Worm (Caenorhabditis elegans) whole organism, early embryonic: ENCODE results near the gene set-13.

ENCODE experiments used
- B0310.2 ChIP-seq: sonication (generic microtip); optimal IDR thresholded peaks from 2 replicates; lab custom pipeline; 2016; ENCODE audit warnings: mild to moderate bottlenecking, missing genetic modification characterization, missing compliant biosample characterization
- aly-1 ChIP-seq: sonication (generic microtip); optimal IDR thresholded peaks from 2 replicates; lab custom pipeline; 2016; ENCODE audit warnings: missing genetic modification characterization, missing compliant biosample characterization
- ama-1 ChIP-seq: fragments of 150-350 bp; optimal IDR thresholded peaks from 2 replicates; lab custom pipeline; 2014
- ceh-36 ChIP-seq: sonication (generic microtip); optimal IDR thresholded peaks from 2 replicates; lab custom pipeline; 2016; ENCODE audit warnings: missing genetic modification characterization, inconsistent platforms, missing compliant biosample characterization
- ets-7 ChIP-seq: sonication (generic microtip); optimal IDR thresholded peaks from 2 replicates; lab custom pipeline; 2016; ENCODE audit warnings: missing genotype, missing genetic modification characterization, missing compliant biosample characterization
- flt-1 ChIP-seq: fragments of 200-800 bp; sonication (Bioruptor generic); IDR thresholded peaks from 2 replicates; pipeline ENCODE4 v1.3.6; 2022; ENCODE audit warnings: missing genetic modification characterization, missing compliant biosample characterization
- hmbx-1 ChIP-seq: sonication (generic microtip); optimal IDR thresholded peaks from 2 replicates; lab custom pipeline; 2016; ENCODE audit warnings: mild to moderate bottlenecking, missing genetic modification characterization, missing compliant biosample characterization
- hmg-4 ChIP-seq: fragments of 200-800 bp; sonication (Bioruptor generic); optimal IDR thresholded peaks from 2 replicates; lab custom pipeline; 2018; ENCODE audit warnings: mild to moderate bottlenecking, missing genetic modification characterization, missing compliant biosample characterization
- hnd-1 ChIP-seq: sonication (generic microtip); optimal IDR thresholded peaks from 2 replicates; lab custom pipeline; 2016; ENCODE audit warnings: missing genetic modification characterization, missing compliant biosample characterization
- scrt-1 ChIP-seq: fragments of 200-800 bp; sonication (Bioruptor generic); IDR thresholded peaks from 2 replicates; pipeline ENCODE4 v1.3.6; 2022; ENCODE audit warnings: missing genetic modification characterization, missing compliant biosample characterization
- tbx-11 ChIP-seq: fragments of 200-800 bp; sonication (Bioruptor generic); IDR thresholded peaks from 2 replicates; pipeline ENCODE4 v1.3.6; 2022; ENCODE audit warnings: missing genetic modification characterization, missing compliant biosample characterization
- tra-4 ChIP-seq: sonication (generic microtip); optimal IDR thresholded peaks from 2 replicates; lab custom pipeline; 2017; ENCODE audit warnings: missing genetic modification characterization, missing compliant biosample characterization

- TF ChIP-seq ama-1: no peak
- TF ChIP-seq ceh-36 (tag; lab: Kevin White, UChicago): no peak
- no peak for TF ChIP-seq hmg-4 (GFP tag; lab: Kevin White, UChicago)
- no peak for TF ChIP-seq tra-4 (tag; lab: Kevin White, UChicago)
- TF ChIP-seq tbx-11 (GFP tag; lab: Robert Waterston, UW): no peak
- TF ChIP-seq flt-1 (GFP tag; lab: Robert Waterston, UW): no peak
- no peak for TF ChIP-seq ets-7 (tag; lab: Kevin White, UChicago)
- no peak for TF ChIP-seq hmbx-1 (tag; lab: Kevin White, UChicago)
- TF ChIP-seq scrt-1 (GFP tag; lab: Robert Waterston, UW): no peak
- no peak for TF ChIP-seq aly-1 (tag; lab: Kevin White, UChicago)
- TF ChIP-seq B0310.2 (tag; lab: Kevin White, UChicago): no peak
- TF ChIP-seq hnd-1 (tag; lab: Kevin White, UChicago): no peak
These were observed 38.0 kb downstream of the set-13 start for ce11 chrII:2854794-2855193.
